Fruit fly (Drosophila melanogaster): ENCODE results near the gene CG42832.

The CG42832 gene

dm6 chr3L:11626229-11626826, 16.4 kb downstream of the CG42832 start, which contains the start of gene PCID2:
Gene PCID2 (plus strand): TSS chr3L:11626441.
- TF ChIP-seq CG1620 (GFP tag; optimal IDR thresholded peaks at IDR 0.05): no peak
- no peak for TF ChIP-seq tj (GFP tag; optimal IDR thresholded peaks at IDR 0.05)
- TF ChIP-seq Clk (GFP tag; optimal IDR thresholded peaks at IDR 0.05): no peak
- no peak for TF ChIP-seq ovo (GFP tag; optimal IDR thresholded peaks at IDR 0.05)
- TF ChIP-seq kay (GFP tag; ENCODE audit: borderline replicate concordance): no peak

dm6 chr3L:11627819-11628483, 18.0 kb downstream of the CG42832 start, which contains the start of gene Apt1:
Gene Apt1 (plus strand): TSS chr3L:11628037.
- TF ChIP-seq CG14711 (tag; optimal IDR thresholded peaks at IDR 0.05) (peak; percentile 14), CG11617 (GFP tag; optimal IDR thresholded peaks at IDR 0.05) (peak; percentile 24), tj (GFP tag; optimal IDR thresholded peaks at IDR 0.05) (peak; percentile 83), CG33017 (tag; optimal IDR thresholded peaks at IDR 0.05) (peak; percentile 0), CG5204 (GFP tag; optimal IDR thresholded peaks at IDR 0.05) (no peak), bab1 (GFP tag; optimal IDR thresholded peaks at IDR 0.05) (peak; percentile 48), Clk (GFP tag; optimal IDR thresholded peaks at IDR 0.05) (no peak), pad (GFP tag; optimal IDR thresholded peaks at IDR 0.05) (no peak), Hr96 (GFP tag; optimal IDR thresholded peaks at IDR 0.05) (no peak), Mnt (GFP tag; optimal IDR thresholded peaks at IDR 0.05) (peak; percentile 26), CG1620 (GFP tag; optimal IDR thresholded peaks at IDR 0.05) (no peak), cnc (optimal IDR thresholded peaks at IDR 0.05) (no peak), ovo (GFP tag; optimal IDR thresholded peaks at IDR 0.05) (no peak), cic (GFP tag; optimal IDR thresholded peaks at IDR 0.05) (no peak), Crg-1 (GFP tag; optimal IDR thresholded peaks at IDR 0.05) (no peak), CG7101 (tag; optimal IDR thresholded peaks at IDR 0.05) (peak; percentile 24), CG12768 (GFP tag; optimal IDR thresholded peaks at IDR 0.05) (peak; percentile 77), CG7045 (GFP tag; optimal IDR thresholded peaks at IDR 0.05) (no peak), toe (GFP tag; optimal IDR thresholded peaks at IDR 0.05) (peak; percentile 58), kay (GFP tag; ENCODE audit: borderline replicate concordance) (peak; percentile 29)

DNA sequence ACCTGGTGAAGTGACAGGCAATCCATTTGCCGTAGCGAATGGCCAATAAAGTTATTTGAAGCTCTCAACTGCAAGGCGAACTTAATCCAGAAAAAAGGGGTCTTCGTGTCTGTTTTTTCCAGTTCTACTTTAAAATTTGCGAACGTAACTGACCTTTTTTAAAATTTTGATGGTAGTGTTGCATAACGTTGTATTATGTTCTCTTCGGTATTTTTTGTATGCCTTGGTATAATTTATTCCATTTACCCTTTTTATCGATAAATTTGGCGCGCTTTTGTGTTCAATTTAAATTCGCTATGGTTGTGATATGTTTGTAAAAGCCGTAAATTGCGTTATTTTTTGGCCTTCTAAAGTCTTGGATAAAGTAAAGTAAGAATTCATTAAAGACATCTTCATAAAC, 20.7 kb downstream of the CG42832 start:
- TF ChIP-seq Clk (GFP tag; optimal IDR thresholded peaks at IDR 0.05) (no peak), CG7101 (tag; optimal IDR thresholded peaks at IDR 0.05) (peak; percentile 5), CG12768 (GFP tag; optimal IDR thresholded peaks at IDR 0.05) (no peak), CG7045 (GFP tag; optimal IDR thresholded peaks at IDR 0.05) (no peak), Mnt (GFP tag; optimal IDR thresholded peaks at IDR 0.05) (peak; percentile 13), CG1620 (GFP tag; optimal IDR thresholded peaks at IDR 0.05) (no peak), kay (GFP tag; ENCODE audit: borderline replicate concordance) (peak; percentile 70), CG14711 (tag; optimal IDR thresholded peaks at IDR 0.05) (peak; percentile 32)

DNA sequence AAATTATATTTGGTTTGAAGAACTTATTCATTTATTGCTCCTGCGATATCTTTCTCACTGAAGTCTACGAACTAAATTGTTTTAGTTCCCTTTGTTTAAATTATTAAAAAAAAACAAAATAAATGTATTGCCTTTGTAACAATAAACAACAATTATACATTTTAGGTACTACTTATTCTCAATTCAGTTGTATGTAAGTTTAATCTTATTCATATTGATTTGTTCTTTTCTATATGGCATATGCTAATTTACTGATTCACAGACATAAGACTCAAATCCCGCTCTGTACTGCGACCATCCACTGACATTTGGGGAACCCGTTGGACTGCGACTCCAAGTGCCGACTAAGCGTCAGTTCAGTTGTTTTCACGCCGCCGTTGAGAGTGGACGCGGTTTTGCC, 21.2 kb downstream of the CG42832 start, which contains the start of gene CG32091:
CG32091 (plus strand) TSS at position 301 of the 400 bp plus-strand sequence.
- TF ChIP-seq CG12768 (GFP tag; optimal IDR thresholded peaks at IDR 0.05): peak; percentile 1
- no peak for TF ChIP-seq toe (GFP tag; optimal IDR thresholded peaks at IDR 0.05)
- no peak for TF ChIP-seq cic (GFP tag; optimal IDR thresholded peaks at IDR 0.05)
- no peak for TF ChIP-seq CG7101 (tag; optimal IDR thresholded peaks at IDR 0.05)
- no peak for TF ChIP-seq Clk (GFP tag; optimal IDR thresholded peaks at IDR 0.05)
- no peak for TF ChIP-seq CG5204 (GFP tag; optimal IDR thresholded peaks at IDR 0.05)
- TF ChIP-seq Crg-1 (GFP tag; optimal IDR thresholded peaks at IDR 0.05): no peak
- peak; percentile 40 for TF ChIP-seq tj (GFP tag; optimal IDR thresholded peaks at IDR 0.05)
- no peak for TF ChIP-seq CG11617 (GFP tag; optimal IDR thresholded peaks at IDR 0.05)
- peak; percentile 18 for TF ChIP-seq kay (GFP tag; ENCODE audit: borderline replicate concordance)
- TF ChIP-seq Hr96 (GFP tag; optimal IDR thresholded peaks at IDR 0.05): no peak
- TF ChIP-seq CG14711 (tag; optimal IDR thresholded peaks at IDR 0.05): no peak
- TF ChIP-seq bab1 (GFP tag; optimal IDR thresholded peaks at IDR 0.05): no peak
- TF ChIP-seq ovo (GFP tag; optimal IDR thresholded peaks at IDR 0.05): no peak
- no peak for TF ChIP-seq Mnt (GFP tag; optimal IDR thresholded peaks at IDR 0.05)

- TF ChIP-seq Crg-1 (GFP tag; optimal IDR thresholded peaks at IDR 0.05): no peak
- TF ChIP-seq CG11617 (GFP tag; optimal IDR thresholded peaks at IDR 0.05): no peak
- no peak for TF ChIP-seq tj (GFP tag; optimal IDR thresholded peaks at IDR 0.05)
- TF ChIP-seq CG7101 (tag; optimal IDR thresholded peaks at IDR 0.05): no peak
- no peak for TF ChIP-seq CG7045 (GFP tag; optimal IDR thresholded peaks at IDR 0.05)
- TF ChIP-seq cnc (optimal IDR thresholded peaks at IDR 0.05): no peak
- TF ChIP-seq CG5204 (GFP tag; optimal IDR thresholded peaks at IDR 0.05): no peak
- TF ChIP-seq Clk (GFP tag; optimal IDR thresholded peaks at IDR 0.05): no peak
- no peak for TF ChIP-seq Mnt (GFP tag; optimal IDR thresholded peaks at IDR 0.05)
- no peak for TF ChIP-seq cic (GFP tag; optimal IDR thresholded peaks at IDR 0.05)
- no peak for TF ChIP-seq toe (GFP tag; optimal IDR thresholded peaks at IDR 0.05)
- TF ChIP-seq kay (GFP tag; ENCODE audit: borderline replicate concordance): no peak
- no peak for TF ChIP-seq CG12768 (GFP tag; optimal IDR thresholded peaks at IDR 0.05)
- no peak for TF ChIP-seq Hr96 (GFP tag; optimal IDR thresholded peaks at IDR 0.05)
- TF ChIP-seq CG33017 (tag; optimal IDR thresholded peaks at IDR 0.05): no peak
- TF ChIP-seq CG14711 (tag; optimal IDR thresholded peaks at IDR 0.05): no peak
- TF ChIP-seq pad (GFP tag; optimal IDR thresholded peaks at IDR 0.05): no peak
- TF ChIP-seq ovo (GFP tag; optimal IDR thresholded peaks at IDR 0.05): no peak
Observed at dm6 chr3L:11634551-11634950, 24.6 kb downstream of the CG42832 start.

dm6 chr3L:11636829-11637228, 26.9 kb downstream of the CG42832 start:
- no peak for TF ChIP-seq CG1620 (GFP tag; optimal IDR thresholded peaks at IDR 0.05)
- peak; percentile 43 for TF ChIP-seq kay (GFP tag; ENCODE audit: borderline replicate concordance)

Measured in whole organism, adult.